Fruit fly (Drosophila melanogaster) whole organism, embryonic: ENCODE data around the gene Atg2.
A peak's percentile ranks its signal among the peaks of the same experiment; 100 is the strongest.

Experiments
- Ada2b ChIP-seq: fragments of 200-800 bp; sonication (Bioruptor generic); IDR thresholded peaks from 2 replicates; pipeline ENCODE4 v1.3.6; 2022; ENCODE audit warnings: missing biosample characterization, missing genetic modification characterization
- Atf-2 ChIP-seq: fragments of 200-800 bp; sonication (Bioruptor generic); optimal IDR thresholded peaks from 2 replicates; lab custom pipeline; 2016; ENCODE audit warnings: missing biosample characterization, missing genetic modification characterization
- CG11398 ChIP-seq: fragments of 200-800 bp; sonication (Bioruptor generic); optimal IDR thresholded peaks from 2 replicates; lab custom pipeline; 2016; ENCODE audit warnings: missing biosample characterization, missing genetic modification characterization
- CG13287 ChIP-seq: fragments of 200-800 bp; sonication (Bioruptor generic); IDR thresholded peaks from 2 replicates; pipeline ENCODE4 v1.3.6; 2022; ENCODE audit warnings: missing biosample characterization, missing genetic modification characterization; ENCODE audit not compliant: partially characterized antibody
- CG13424 ChIP-seq: fragments of 200-800 bp; sonication (Bioruptor generic); optimal IDR thresholded peaks from 2 replicates; lab custom pipeline; 2019; ENCODE audit warnings: missing biosample characterization, mild to moderate bottlenecking, missing genetic modification characterization, moderate library complexity
- CG15073 ChIP-seq: fragments of 200-800 bp; sonication (Bioruptor generic); optimal IDR thresholded peaks from 2 replicates; lab custom pipeline; 2016; ENCODE audit warnings: missing biosample characterization, missing genetic modification characterization
- CG15269 ChIP-seq: fragments of 200-800 bp; sonication (Bioruptor generic); optimal IDR thresholded peaks from 2 replicates; lab custom pipeline; 2018; ENCODE audit warnings: missing biosample characterization, mild to moderate bottlenecking, missing genetic modification characterization, moderate library complexity
- CG1529 ChIP-seq: fragments of 200-800 bp; sonication (Bioruptor generic); optimal IDR thresholded peaks from 3 replicates; lab custom pipeline; 2018; ENCODE audit warnings: missing biosample characterization, missing genetic modification characterization
- CG17829 ChIP-seq: fragments of 200-800 bp; optimal IDR thresholded peaks from 2 replicates; lab custom pipeline; 2019; ENCODE audit warnings: missing biosample characterization, mild to moderate bottlenecking, missing genetic modification characterization, moderate library complexity
- CG1792 ChIP-seq: fragments of 200-800 bp; sonication (Bioruptor generic); optimal IDR thresholded peaks from 2 replicates; lab custom pipeline; 2016; ENCODE audit warnings: missing biosample characterization, missing genetic modification characterization
- CG31224 ChIP-seq: fragments of 200-800 bp; sonication (Bioruptor generic); IDR thresholded peaks from 2 replicates; pipeline ENCODE4 v1.3.6; 2022; ENCODE audit warnings: missing biosample characterization, missing genetic modification characterization
- CG31365 ChIP-seq: fragments of 200-800 bp; sonication (Bioruptor generic); optimal IDR thresholded peaks from 2 replicates; lab custom pipeline; 2018; ENCODE audit warnings: missing biosample characterization, mild to moderate bottlenecking, missing genetic modification characterization
- CG34376 ChIP-seq: fragments of 200-800 bp; sonication (Bioruptor generic); optimal IDR thresholded peaks from 2 replicates; lab custom pipeline; 2018; ENCODE audit warnings: missing biosample characterization, mild to moderate bottlenecking, missing genetic modification characterization
- CG43689 ChIP-seq: fragments of 200-800 bp; sonication (Bioruptor generic); IDR thresholded peaks from 2 replicates; pipeline ENCODE4 v1.3.6; 2022; ENCODE audit warnings: missing biosample characterization, missing genetic modification characterization
- CG4424 ChIP-seq: fragments of 200-800 bp; sonication (Bioruptor generic); optimal IDR thresholded peaks from 3 replicates; lab custom pipeline; 2016; ENCODE audit warnings: missing biosample characterization, missing genetic modification characterization
- CG4707 ChIP-seq: fragments of 200-800 bp; sonication (Bioruptor generic); optimal IDR thresholded peaks from 2 replicates; lab custom pipeline; 2018; ENCODE audit warnings: missing biosample characterization, mild to moderate bottlenecking, missing genetic modification characterization, moderate library complexity
- CG6254 ChIP-seq: fragments of 200-800 bp; sonication (Bioruptor generic); optimal IDR thresholded peaks from 3 replicates; lab custom pipeline; 2017; ENCODE audit warnings: mild to moderate bottlenecking, missing biosample characterization, missing genetic modification reagents, missing genetic modification characterization
- CG6813 ChIP-seq: fragments of 200-800 bp; sonication (Bioruptor generic); optimal IDR thresholded peaks from 2 replicates; lab custom pipeline; 2017; ENCODE audit warnings: missing biosample characterization, missing genetic modification characterization, mild to moderate bottlenecking, moderate library complexity, missing genetic modification reagents
- CG7372 ChIP-seq: fragments of 200-800 bp; sonication (Bioruptor generic); IDR thresholded peaks from 2 replicates; pipeline ENCODE4 v1.3.6; 2022; ENCODE audit warnings: missing biosample characterization, missing genetic modification characterization
- CG7987 ChIP-seq: fragments of 200-800 bp; sonication (Bioruptor generic); optimal IDR thresholded peaks from 2 replicates; lab custom pipeline; 2018; ENCODE audit warnings: missing biosample characterization, mild to moderate bottlenecking, missing genetic modification characterization, moderate library complexity
- CG9609 ChIP-seq: fragments of 200-800 bp; sonication (Bioruptor generic); optimal IDR thresholded peaks from 3 replicates; lab custom pipeline; 2016; ENCODE audit warnings: missing biosample characterization, missing genetic modification characterization
- Dip3 ChIP-seq: fragments of 200-800 bp; sonication (Bioruptor generic); optimal IDR thresholded peaks from 3 replicates; lab custom pipeline; 2016; ENCODE audit warnings: missing biosample characterization, missing genetic modification characterization
- Ets97D ChIP-seq: fragments of 200-800 bp; sonication (Bioruptor generic); optimal IDR thresholded peaks from 3 replicates; lab custom pipeline; 2016; ENCODE audit warnings: missing biosample characterization, missing genetic modification characterization
- Fer1 ChIP-seq: fragments of 200-800 bp; sonication (Bioruptor generic); optimal IDR thresholded peaks from 2 replicates; lab custom pipeline; 2017; ENCODE audit warnings: missing biosample characterization, mild to moderate bottlenecking, missing genetic modification characterization
- Lim3 ChIP-seq: fragments of 200-800 bp; sonication (Bioruptor generic); IDR thresholded peaks from 2 replicates; pipeline ENCODE4 v1.3.6; 2022; ENCODE audit warnings: missing biosample characterization, missing genetic modification characterization
- Mes4 ChIP-seq: fragments of 200-800 bp; sonication (Bioruptor generic); optimal IDR thresholded peaks from 2 replicates; lab custom pipeline; 2016; ENCODE audit warnings: missing biosample characterization, missing genetic modification characterization
- NC2β ChIP-seq: fragments of 200-800 bp; sonication (Bioruptor generic); optimal IDR thresholded peaks from 2 replicates; lab custom pipeline; 2016; ENCODE audit warnings: missing biosample characterization, missing genetic modification characterization
- Neu2 ChIP-seq: fragments of 200-800 bp; sonication (Bioruptor generic); optimal IDR thresholded peaks from 3 replicates; lab custom pipeline; 2016; ENCODE audit warnings: missing biosample characterization, missing genetic modification characterization, borderline replicate concordance
- Sry-β ChIP-seq: fragments of 200-800 bp; sonication (Bioruptor generic); optimal IDR thresholded peaks from 2 replicates; lab custom pipeline; 2018; ENCODE audit warnings: missing biosample characterization, mild to moderate bottlenecking, missing genetic modification characterization, moderate library complexity
- ab ChIP-seq: fragments of 200-800 bp; sonication (Bioruptor generic); optimal IDR thresholded peaks from 2 replicates; lab custom pipeline; 2016; ENCODE audit warnings: missing biosample characterization, missing genetic modification characterization
- amos ChIP-seq: fragments of 200-800 bp; sonication (Bioruptor generic); IDR thresholded peaks from 2 replicates; pipeline ENCODE4 v1.3.6; 2022; ENCODE audit warnings: missing biosample characterization, missing genetic modification characterization; ENCODE audit not compliant: partially characterized antibody
- az2 ChIP-seq: fragments of 200-800 bp; sonication (Bioruptor generic); optimal IDR thresholded peaks from 3 replicates; lab custom pipeline; 2016; ENCODE audit warnings: missing biosample characterization, missing genetic modification characterization
- bbx ChIP-seq: fragments of 200-800 bp; sonication (Bioruptor generic); IDR thresholded peaks from 2 replicates; pipeline ENCODE4 v1.3.6; 2022; ENCODE audit warnings: missing biosample characterization, missing genetic modification characterization; ENCODE audit not compliant: partially characterized antibody
- br ChIP-seq: fragments of >200 bp; optimal IDR thresholded peaks from 2 replicates; lab custom pipeline; 2017
- chm ChIP-seq: fragments of 200-800 bp; sonication (Bioruptor generic); IDR thresholded peaks from 2 replicates; pipeline ENCODE4 v1.3.6; 2022; ENCODE audit warnings: missing biosample characterization, missing genetic modification characterization
- dimm ChIP-seq: fragments of 200-800 bp; sonication (Bioruptor generic); IDR thresholded peaks from 2 replicates; pipeline ENCODE4 v1.3.6; 2022; ENCODE audit warnings: missing biosample characterization, missing genetic modification characterization
- hb ChIP-seq: fragments of 200-800 bp; sonication (Bioruptor generic); IDR thresholded peaks from 3 replicates; pipeline ENCODE4 v1.3.6; 2022; ENCODE audit warnings: missing biosample characterization, missing genetic modification characterization; ENCODE audit not compliant: partially characterized antibody
- klu ChIP-seq: fragments of 200-800 bp; sonication (Bioruptor generic); IDR thresholded peaks from 2 replicates; pipeline ENCODE4 v1.3.6; 2022; ENCODE audit warnings: missing biosample characterization, missing genetic modification characterization
- luna ChIP-seq: fragments of 200-800 bp; sonication (Bioruptor generic); optimal IDR thresholded peaks from 2 replicates; lab custom pipeline; 2016; ENCODE audit warnings: missing biosample characterization, missing genetic modification characterization
- mirr ChIP-seq: fragments of 200-800 bp; sonication (Bioruptor generic); optimal IDR thresholded peaks from 3 replicates; lab custom pipeline; 2018; ENCODE audit warnings: missing biosample characterization, mild to moderate bottlenecking, missing genetic modification characterization
- p53 ChIP-seq: fragments of 200-800 bp; sonication (Bioruptor generic); optimal IDR thresholded peaks from 2 replicates; lab custom pipeline; 2016; ENCODE audit warnings: missing biosample characterization, missing genetic modification characterization
- pzg ChIP-seq: fragments of 200-800 bp; sonication (Bioruptor generic); optimal IDR thresholded peaks from 3 replicates; lab custom pipeline; 2018; ENCODE audit warnings: missing biosample characterization, mild to moderate bottlenecking, missing genetic modification characterization, moderate library complexity
- rib ChIP-seq: fragments of 200-800 bp; sonication (Bioruptor generic); IDR thresholded peaks from 2 replicates; pipeline ENCODE4 v1.3.6; 2022; ENCODE audit warnings: missing biosample characterization, missing genetic modification characterization
- salm ChIP-seq: fragments of 200-800 bp; sonication (Bioruptor generic); optimal IDR thresholded peaks from 2 replicates; lab custom pipeline; 2018; ENCODE audit warnings: missing biosample characterization, mild to moderate bottlenecking, missing genetic modification characterization
- schlank ChIP-seq: fragments of 200-800 bp; sonication (Bioruptor generic); optimal IDR thresholded peaks from 2 replicates; lab custom pipeline; 2018; ENCODE audit warnings: missing biosample characterization, mild to moderate bottlenecking, missing genetic modification characterization
- sob ChIP-seq: fragments of 200-800 bp; sonication (Bioruptor generic); IDR thresholded peaks from 2 replicates; pipeline ENCODE4 v1.3.6; 2022; ENCODE audit warnings: missing biosample characterization, missing genetic modification characterization
- tgo ChIP-seq: fragments of 200-800 bp; sonication (Bioruptor generic); IDR thresholded peaks from 3 replicates; pipeline ENCODE4 v1.3.6; 2022; ENCODE audit warnings: missing biosample characterization, missing genetic modification characterization
- trh ChIP-seq: fragments of 200-800 bp; sonication (Bioruptor generic); optimal IDR thresholded peaks from 2 replicates; lab custom pipeline; 2016; ENCODE audit warnings: missing biosample characterization, missing genetic modification characterization
- tup ChIP-seq: fragments of 200-800 bp; sonication (Bioruptor generic); optimal IDR thresholded peaks from 2 replicates; lab custom pipeline; 2016; ENCODE audit warnings: missing biosample characterization, mild to moderate bottlenecking, missing genetic modification characterization, moderate library complexity
- wdn ChIP-seq: fragments of 200-800 bp; sonication (Bioruptor generic); IDR thresholded peaks from 2 replicates; pipeline ENCODE4 v1.3.6; 2022; ENCODE audit warnings: missing biosample characterization, missing genetic modification characterization
- wek ChIP-seq: fragments of 200-800 bp; sonication (Bioruptor generic); optimal IDR thresholded peaks from 3 replicates; lab custom pipeline; 2018; ENCODE audit warnings: missing biosample characterization, mild to moderate bottlenecking, missing genetic modification characterization, moderate library complexity
- zf30C ChIP-seq: fragments of 200-800 bp; sonication (Bioruptor generic); optimal IDR thresholded peaks from 3 replicates; lab custom pipeline; 2018; ENCODE audit warnings: missing biosample characterization, mild to moderate bottlenecking, missing genetic modification characterization

The Atg2 gene

dm6 chr3L:2825377-2825776 is 51.2 kb downstream of the Atg2 start (continued):
- peak; percentile 52 for TF ChIP-seq sob (GFP tag; lab: Robert Waterston, UW)
- no peak for TF ChIP-seq wek (GFP tag; lab: Kevin White, UChicago)
- no peak for TF ChIP-seq Ets97D
- TF ChIP-seq Atf-2 = no peak
- TF ChIP-seq trh (GFP tag; lab: Kevin White, UChicago) = no peak
- TF ChIP-seq amos (GFP tag; lab: Robert Waterston, UW) = no peak
- TF ChIP-seq CG7987 (GFP tag; lab: Kevin White, UChicago) = no peak
- no peak for TF ChIP-seq pzg (GFP tag; lab: Kevin White, UChicago)
- TF ChIP-seq hb (GFP tag; lab: Robert Waterston, UW) = no peak
- peak; percentile 80 for TF ChIP-seq Fer1
- TF ChIP-seq CG6254 = peak; percentile 5
- TF ChIP-seq CG31365 (tag; lab: Kevin White, UChicago) = peak; percentile 18
- TF ChIP-seq dimm (GFP tag; lab: Robert Waterston, UW) = no peak
- TF ChIP-seq CG31224 = no peak
- TF ChIP-seq Sry-β (GFP tag; lab: Kevin White, UChicago) = no peak
- no peak for TF ChIP-seq rib
- peak; percentile 41 for TF ChIP-seq CG1529 (GFP tag; lab: Kevin White, UChicago)
- TF ChIP-seq Dip3 (GFP tag; lab: Kevin White, UChicago) = no peak
- no peak for TF ChIP-seq CG1792 (GFP tag; lab: Kevin White, UChicago)
- peak; percentile 5 for TF ChIP-seq CG9609 (GFP tag; lab: Kevin White, UChicago)
- TF ChIP-seq schlank (tag; lab: Kevin White, UChicago) = no peak
- no peak for TF ChIP-seq CG11398 (GFP tag; lab: Kevin White, UChicago)
- peak; percentile 53 for TF ChIP-seq CG4424 (GFP tag; lab: Kevin White, UChicago)
- no peak for TF ChIP-seq CG43689 (GFP tag; lab: Robert Waterston, UW)
- TF ChIP-seq tup (GFP tag; lab: Kevin White, UChicago) = no peak
- TF ChIP-seq ab (GFP tag; lab: Kevin White, UChicago) = no peak
- no peak for TF ChIP-seq CG7372 (GFP tag; lab: Robert Waterston, UW)
- TF ChIP-seq Lim3 (GFP tag; lab: Robert Waterston, UW) = no peak
- peak; percentile 45 for TF ChIP-seq CG4707 (GFP tag; lab: Kevin White, UChicago)
- TF ChIP-seq Mes4 = no peak
- peak; percentile 28 for TF ChIP-seq salm (tag; lab: Kevin White, UChicago)
- TF ChIP-seq klu (GFP tag; lab: Robert Waterston, UW) = 0 out of 2 replicates have a peak, but pooled peaks have one; percentile 15
- TF ChIP-seq luna (GFP tag; lab: Kevin White, UChicago) = no peak
- TF ChIP-seq br (lab: Kevin White, UChicago) = no peak
- TF ChIP-seq CG13424 (tag; lab: Kevin White, UChicago) = peak; percentile 73
- peak; percentile 49 for TF ChIP-seq CG17829
- TF ChIP-seq chm (GFP tag; lab: Robert Waterston, UW) = no peak
- TF ChIP-seq CG13287 (GFP tag; lab: Robert Waterston, UW) = no peak
- TF ChIP-seq NC2β (GFP tag; lab: Kevin White, UChicago) = no peak
- TF ChIP-seq Ada2b (GFP tag; lab: Robert Waterston, UW) = 0 out of 2 replicates have a peak, but pooled peaks have one; percentile 30
- TF ChIP-seq mirr = no peak
- TF ChIP-seq CG6813 (GFP tag; lab: Kevin White, UChicago) = peak; percentile 56
- no peak for TF ChIP-seq Neu2 (GFP tag; lab: Kevin White, UChicago)
- no peak for TF ChIP-seq bbx
- peak; percentile 48 for TF ChIP-seq az2
- peak; percentile 67 for TF ChIP-seq zf30C (GFP tag; lab: Kevin White, UChicago)
- TF ChIP-seq CG15269 (tag; lab: Kevin White, UChicago) = peak; percentile 64
- TF ChIP-seq CG15073 (GFP tag; lab: Kevin White, UChicago) = no peak
- TF ChIP-seq wdn (GFP tag; lab: Robert Waterston, UW) = no peak
- no peak for TF ChIP-seq p53 (GFP tag; lab: Kevin White, UChicago)
- TF ChIP-seq tgo = peak; percentile 45; the same call in 1 of the 3 replicates
- TF ChIP-seq CG34376 (GFP tag; lab: Kevin White, UChicago) = peak; percentile 43
